Fruit fly (Drosophila melanogaster) whole organism, prepupa: ENCODE measurements around the gene CG43658.

ENCODE experiments used
- Blimp-1 ChIP-seq: fragments of 200-800 bp; sonication (Bioruptor generic); optimal IDR thresholded peaks from 3 replicates; lab custom pipeline; 2017; ENCODE audit warnings: missing biosample characterization, missing genetic modification characterization, mild to moderate bottlenecking, moderate library complexity, missing genetic modification reagents
- CG10669 ChIP-seq: fragments of 200-800 bp; sonication (Bioruptor generic); optimal IDR thresholded peaks from 3 replicates; lab custom pipeline; 2018; ENCODE audit warnings: missing biosample characterization, mild to moderate bottlenecking, missing genetic modification characterization, moderate library complexity
- CG11294 ChIP-seq: fragments of 200-800 bp; sonication (Bioruptor generic); IDR thresholded peaks from 2 replicates; pipeline ENCODE4 v1.3.6; 2022; ENCODE audit warnings: missing biosample characterization, missing genetic modification characterization
- CG11762 ChIP-seq: fragments of 200-800 bp; sonication (Bioruptor generic); optimal IDR thresholded peaks from 3 replicates; lab custom pipeline; 2016; ENCODE audit warnings: missing biosample characterization, missing genetic modification characterization; ENCODE audit not compliant: insufficient read depth
- CG15336 ChIP-seq: fragments of 200-800 bp; sonication (Bioruptor generic); IDR thresholded peaks from 2 replicates; pipeline ENCODE4 v1.3.6; 2022; ENCODE audit warnings: missing biosample characterization, missing genetic modification characterization
- CG1621 ChIP-seq: fragments of 200-800 bp; sonication (Bioruptor generic); optimal IDR thresholded peaks from 3 replicates; lab custom pipeline; 2018; ENCODE audit warnings: missing biosample characterization, mild to moderate bottlenecking, missing genetic modification characterization
- CG16779 ChIP-seq: fragments of 200-800 bp; sonication (Bioruptor generic); optimal IDR thresholded peaks from 3 replicates; lab custom pipeline; 2017; ENCODE audit warnings: missing biosample characterization, mild to moderate bottlenecking, missing genetic modification characterization
- CG3032 ChIP-seq: fragments of 200-800 bp; optimal IDR thresholded peaks from 2 replicates; lab custom pipeline; 2019; ENCODE audit warnings: missing biosample characterization, mild to moderate bottlenecking, missing genetic modification characterization, moderate library complexity
- CG31627 ChIP-seq: fragments of 200-800 bp; sonication (Bioruptor generic); optimal IDR thresholded peaks from 3 replicates; lab custom pipeline; 2016; ENCODE audit warnings: missing biosample characterization, missing genetic modification characterization
- CG32006 ChIP-seq: fragments of 200-800 bp; sonication (Bioruptor generic); optimal IDR thresholded peaks from 3 replicates; lab custom pipeline; 2017; ENCODE audit warnings: missing biosample characterization, mild to moderate bottlenecking, missing genetic modification characterization
- CG34406 ChIP-seq: fragments of 200-800 bp; sonication (Bioruptor generic); optimal IDR thresholded peaks from 3 replicates; lab custom pipeline; 2016; ENCODE audit warnings: missing biosample characterization, missing genetic modification characterization
- CG4318 ChIP-seq: fragments of 200-800 bp; sonication (Bioruptor generic); optimal IDR thresholded peaks from 3 replicates; lab custom pipeline; 2017; ENCODE audit warnings: missing biosample characterization, mild to moderate bottlenecking, missing genetic modification characterization
- CG6163 ChIP-seq: fragments of 200-800 bp; sonication (Bioruptor generic); IDR thresholded peaks from 3 replicates; pipeline ENCODE4 v1.3.6; 2022; ENCODE audit warnings: missing biosample characterization, missing genetic modification characterization
- CG7368 ChIP-seq: fragments of 200-800 bp; sonication (Bioruptor generic); optimal IDR thresholded peaks from 3 replicates; lab custom pipeline; 2016; ENCODE audit warnings: missing biosample characterization, missing genetic modification characterization
- CG8119 ChIP-seq: fragments of 200-800 bp; sonication (Bioruptor generic); IDR thresholded peaks from 3 replicates; pipeline ENCODE4 v1.3.6; 2022; ENCODE audit warnings: missing biosample characterization, missing genetic modification characterization
- CG8319 ChIP-seq: fragments of 200-800 bp; sonication (Bioruptor generic); optimal IDR thresholded peaks from 3 replicates; lab custom pipeline; 2016; ENCODE audit warnings: missing biosample characterization, missing genetic modification characterization
- CG8632 ChIP-seq: fragments of 200-800 bp; sonication (Bioruptor generic); optimal IDR thresholded peaks from 3 replicates; lab custom pipeline; 2016; ENCODE audit warnings: missing biosample characterization, missing genetic modification characterization
- CG9139 ChIP-seq: fragments of 200-800 bp; sonication (Bioruptor generic); optimal IDR thresholded peaks from 3 replicates; lab custom pipeline; 2017; ENCODE audit warnings: missing biosample characterization, mild to moderate bottlenecking, missing genetic modification characterization
- Eip78C ChIP-seq: fragments of 200-800 bp; sonication (Bioruptor generic); peaks from one replicate; lab custom pipeline; 2016; ENCODE audit warnings: missing biosample characterization, missing genetic modification characterization
- Eip93F ChIP-seq: fragments of 200-800 bp; sonication (Bioruptor generic); optimal IDR thresholded peaks from 2 replicates; lab custom pipeline; 2016; ENCODE audit warnings: missing biosample characterization, mild to moderate bottlenecking, missing genetic modification characterization
- Ets21C ChIP-seq: fragments of 200-800 bp; sonication (Bioruptor generic); optimal IDR thresholded peaks from 3 replicates; lab custom pipeline; 2016; ENCODE audit warnings: missing biosample characterization, missing genetic modification characterization
- Ets96B ChIP-seq: fragments of 200-800 bp; optimal IDR thresholded peaks from 2 replicates; lab custom pipeline; 2019; ENCODE audit warnings: missing biosample characterization, mild to moderate bottlenecking, missing genetic modification characterization, moderate library complexity
- Gug ChIP-seq: fragments of 200-800 bp; sonication (Bioruptor generic); IDR thresholded peaks from 2 replicates; pipeline ENCODE4 v1.3.6; 2022; ENCODE audit warnings: missing biosample characterization, missing genetic modification characterization
- Hr38 ChIP-seq: sonication (Bioruptor generic); optimal IDR thresholded peaks from 2 replicates; lab custom pipeline; 2016; ENCODE audit warnings: missing biosample characterization, missing genetic modification characterization
- Hr39 ChIP-seq: fragments of 200-800 bp; sonication (Bioruptor generic); optimal IDR thresholded peaks from 2 replicates; lab custom pipeline; 2016; ENCODE audit warnings: missing biosample characterization, missing genetic modification characterization
- Hr4 ChIP-seq: fragments of 200-800 bp; sonication (Bioruptor generic); optimal IDR thresholded peaks from 3 replicates; lab custom pipeline; 2016; ENCODE audit warnings: missing biosample characterization, missing genetic modification characterization
- Met ChIP-seq: fragments of 200-800 bp; sonication (Bioruptor generic); optimal IDR thresholded peaks from 3 replicates; lab custom pipeline; 2016; ENCODE audit warnings: missing biosample characterization, missing genetic modification characterization
- OdsH ChIP-seq: fragments of 200-800 bp; sonication (Bioruptor generic); optimal IDR thresholded peaks from 3 replicates; lab custom pipeline; 2016; ENCODE audit warnings: missing biosample characterization, missing genetic modification characterization
- Smox ChIP-seq: fragments of 200-800 bp; sonication (Bioruptor generic); optimal IDR thresholded peaks from 3 replicates; lab custom pipeline; 2016; ENCODE audit warnings: missing biosample characterization, missing genetic modification characterization
- Sox102F ChIP-seq: fragments of 200-800 bp; sonication (Bioruptor generic); optimal IDR thresholded peaks from 2 replicates; lab custom pipeline; 2016; ENCODE audit warnings: missing biosample characterization, mild to moderate bottlenecking, missing genetic modification characterization
- Sox15 ChIP-seq: fragments of 200-800 bp; sonication (Bioruptor generic); optimal IDR thresholded peaks from 3 replicates; lab custom pipeline; 2016; ENCODE audit warnings: missing biosample characterization, missing genetic modification characterization
- acj6 ChIP-seq: fragments of 200-800 bp; sonication (Bioruptor generic); optimal IDR thresholded peaks from 3 replicates; lab custom pipeline; 2016; ENCODE audit warnings: missing biosample characterization, missing genetic modification characterization
- dac ChIP-seq: fragments of 200-800 bp; sonication (Bioruptor generic); optimal IDR thresholded peaks from 2 replicates; lab custom pipeline; 2017; ENCODE audit warnings: missing biosample characterization, mild to moderate bottlenecking, missing genetic modification characterization
- eg ChIP-seq: fragments of 200-800 bp; sonication (Bioruptor generic); IDR thresholded peaks from 3 replicates; pipeline ENCODE4 v1.3.6; 2022; ENCODE audit warnings: missing biosample characterization, missing genetic modification characterization
- fd59A ChIP-seq: fragments of 200-800 bp; sonication (Bioruptor generic); optimal IDR thresholded peaks from 2 replicates; lab custom pipeline; 2017; ENCODE audit warnings: missing biosample characterization, mild to moderate bottlenecking, missing genetic modification characterization, missing genetic modification reagents
- fd85E ChIP-seq: fragments of 200-800 bp; sonication (Bioruptor generic); optimal IDR thresholded peaks from 3 replicates; lab custom pipeline; 2016; ENCODE audit warnings: missing biosample characterization, missing genetic modification characterization
- fkh ChIP-seq: fragments of 200-800 bp; sonication (Bioruptor generic); optimal IDR thresholded peaks from 3 replicates; lab custom pipeline; 2017; ENCODE audit warnings: missing biosample characterization, mild to moderate bottlenecking, missing genetic modification characterization, moderate library complexity
- lz ChIP-seq: fragments of 200-800 bp; sonication (Bioruptor generic); optimal IDR thresholded peaks from 3 replicates; lab custom pipeline; 2016; ENCODE audit warnings: missing biosample characterization, missing genetic modification characterization
- net ChIP-seq: fragments of 200-800 bp; sonication (Bioruptor generic); optimal IDR thresholded peaks from 3 replicates; lab custom pipeline; 2016; ENCODE audit warnings: missing biosample characterization, missing genetic modification characterization
- pdm3 ChIP-seq: fragments of 200-800 bp; sonication (Bioruptor generic); optimal IDR thresholded peaks from 3 replicates; lab custom pipeline; 2016; ENCODE audit warnings: missing biosample characterization, missing genetic modification characterization
- salr ChIP-seq, 2 experiments: fragments of 200-800 bp; sonication (Bioruptor generic); optimal IDR thresholded peaks; 3 replicates each; lab custom pipeline; 2016 to 2018; ENCODE audit warnings: missing biosample characterization in 2 of 2, missing genetic modification characterization in 2 of 2, mild to moderate bottlenecking in 1 of 2
- ss ChIP-seq, 2 experiments: fragments of 200-800 bp; sonication (Bioruptor generic); optimal IDR thresholded peaks; 2 replicates in 1 of 2; 3 replicates in 1 of 2; lab custom pipeline; 2017 to 2018; ENCODE audit warnings: mild to moderate bottlenecking in 2 of 2, missing biosample characterization in 2 of 2, missing genetic modification characterization in 2 of 2, moderate library complexity in 1 of 2
- svp ChIP-seq: fragments of 200-800 bp; sonication (Bioruptor generic); peaks from one replicate; lab custom pipeline; 2016; ENCODE audit warnings: missing biosample characterization, missing genetic modification characterization
- vri ChIP-seq: fragments of 200-800 bp; sonication (Bioruptor generic); optimal IDR thresholded peaks from 3 replicates; lab custom pipeline; 2016; ENCODE audit warnings: missing biosample characterization, mild to moderate bottlenecking, missing genetic modification characterization

The CG43658 gene

dm6 chrX:17510125-17510903 is 50.7 kb downstream of the CG43658 start (continued):
- TF ChIP-seq CG7368 (GFP tag; lab: Kevin White, UChicago) (no peak), CG1621 (no peak), CG31627 (peak; percentile 71), net (GFP tag; lab: Kevin White, UChicago) (no peak), svp (GFP tag; lab: Kevin White, UChicago) (peak; percentile 84), CG8632 (GFP tag; lab: Kevin White, UChicago) (peak; percentile 50), Blimp-1 (no peak), Met (GFP tag; lab: Kevin White, UChicago) (peak; percentile 83), Ets21C (GFP tag; lab: Kevin White, UChicago) (peak; percentile 50), Ets96B (tag; lab: Kevin White, UChicago) (peak; percentile 61), fd59A (no peak), CG8119 (GFP tag; lab: Robert Waterston, UW) (0 out of 3 replicates have a peak, but pooled peaks have one; percentile 28), Eip93F (GFP tag; lab: Kevin White, UChicago) (no peak), CG15336 (GFP tag; lab: Robert Waterston, UW) (no peak), OdsH (GFP tag; lab: Kevin White, UChicago) (peak; percentile 41), salr (GFP tag; optimal IDR thresholded peaks at IDR 0.05; lab: Kevin White, UChicago) (peak in 1 of 2 experiments; percentile 32), CG34406 (peak; percentile 33), CG16779 (tag; lab: Kevin White, UChicago) (no peak), Sox102F (GFP tag; lab: Kevin White, UChicago) (peak; percentile 45), CG11294 (GFP tag; lab: Robert Waterston, UW) (no peak), lz (GFP tag; lab: Kevin White, UChicago) (peak; percentile 76), fd85E (GFP tag; lab: Kevin White, UChicago) (peak; percentile 13), CG3032 (peak; percentile 37), Gug (no peak), Hr4 (GFP tag; lab: Kevin White, UChicago) (no peak), CG9139 (GFP tag; lab: Kevin White, UChicago) (peak; percentile 34), CG4318 (GFP tag; lab: Kevin White, UChicago) (no peak), Smox (GFP tag; lab: Kevin White, UChicago) (peak; percentile 82), acj6 (GFP tag; lab: Kevin White, UChicago) (peak; percentile 62), pdm3 (GFP tag; lab: Kevin White, UChicago) (peak; percentile 31), CG6163 (GFP tag; lab: Robert Waterston, UW) (peak; percentile 29; the same call in 2 of the 3 replicates), CG8319 (GFP tag; lab: Kevin White, UChicago) (no peak), CG11762 (GFP tag; lab: Kevin White, UChicago) (no peak), vri (GFP tag; lab: Kevin White, UChicago) (peak; percentile 62), dac (no peak), Hr39 (GFP tag; lab: Kevin White, UChicago) (peak; percentile 72), Hr38 (GFP tag; lab: Kevin White, UChicago) (no peak), Sox15 (no peak), ss (GFP tag; optimal IDR thresholded peaks at IDR 0.05; lab: Kevin White, UChicago) (peak; percentile 58 to 67)

DNA sequence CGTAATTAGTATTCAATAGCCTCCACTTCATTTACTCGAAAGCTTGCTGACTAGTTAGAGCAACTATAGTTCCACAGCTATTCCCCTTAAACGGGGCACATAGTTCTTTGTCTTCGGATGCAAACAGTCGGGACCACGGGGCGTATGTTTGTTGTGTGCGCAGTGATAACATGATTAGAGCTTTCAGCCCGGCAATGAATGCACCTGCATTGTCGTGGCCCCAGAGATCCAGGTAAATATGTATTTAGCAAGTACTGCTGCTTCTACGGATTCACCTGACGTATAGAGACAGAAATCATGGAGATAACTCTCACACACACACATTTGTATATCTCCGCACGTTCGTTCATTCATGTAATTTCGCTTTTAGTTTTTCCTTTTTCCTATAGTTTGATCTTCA is 51.4 kb downstream of the CG43658 start:
- TF ChIP-seq CG6163 (GFP tag; lab: Robert Waterston, UW): peak; percentile 49; the same call in 1 of the 3 replicates
- peak; percentile 16 for TF ChIP-seq Eip78C (GFP tag; lab: Kevin White, UChicago)
- peak in 1 of 2 experiments; percentile 5 for TF ChIP-seq ss (GFP tag; optimal IDR thresholded peaks at IDR 0.05; lab: Kevin White, UChicago)
- TF ChIP-seq Ets96B (tag; lab: Kevin White, UChicago): no peak
- no peak for TF ChIP-seq CG32006
- no peak for TF ChIP-seq CG9139 (GFP tag; lab: Kevin White, UChicago)
- no peak for TF ChIP-seq vri (GFP tag; lab: Kevin White, UChicago)
- TF ChIP-seq Sox102F (GFP tag; lab: Kevin White, UChicago): no peak
- TF ChIP-seq eg: 0 out of 3 replicates have a peak, but pooled peaks have one; percentile 8
- TF ChIP-seq CG15336 (GFP tag; lab: Robert Waterston, UW): no peak
- peak; percentile 34 for TF ChIP-seq fkh (GFP tag; lab: Kevin White, UChicago)
- no peak for TF ChIP-seq CG10669
- no peak for TF ChIP-seq CG4318 (GFP tag; lab: Kevin White, UChicago)
